Worm (Caenorhabditis elegans) whole organism, early embryonic: Measurements from ENCODE around the gene tric-1B.2.

ENCODE experiments used
- B0310.2 ChIP-seq: sonication (generic microtip); optimal IDR thresholded peaks from 2 replicates; lab custom pipeline; 2016; ENCODE audit warnings: mild to moderate bottlenecking, missing genetic modification characterization, missing compliant biosample characterization
- F13C5.2 ChIP-seq: sonication (generic microtip); optimal IDR thresholded peaks from 2 replicates; lab custom pipeline; 2017; ENCODE audit warnings: mild to moderate bottlenecking, missing genetic modification characterization, inconsistent platforms, missing compliant biosample characterization
- ama-1 ChIP-seq: fragments of 150-350 bp; optimal IDR thresholded peaks from 2 replicates; lab custom pipeline; 2014
- ceh-13 ChIP-seq: fragments of 200-800 bp; sonication (Bioruptor generic); optimal IDR thresholded peaks from 2 replicates; lab custom pipeline; 2018; ENCODE audit warnings: mild to moderate bottlenecking, missing genetic modification characterization, missing compliant biosample characterization
- ceh-36 ChIP-seq: sonication (generic microtip); optimal IDR thresholded peaks from 2 replicates; lab custom pipeline; 2016; ENCODE audit warnings: missing genetic modification characterization, inconsistent platforms, missing compliant biosample characterization
- ets-7 ChIP-seq: sonication (generic microtip); optimal IDR thresholded peaks from 2 replicates; lab custom pipeline; 2016; ENCODE audit warnings: missing genotype, missing genetic modification characterization, missing compliant biosample characterization
- flt-1 ChIP-seq: fragments of 200-800 bp; sonication (Bioruptor generic); IDR thresholded peaks from 2 replicates; pipeline ENCODE4 v1.3.6; 2022; ENCODE audit warnings: missing genetic modification characterization, missing compliant biosample characterization
- hmbx-1 ChIP-seq: sonication (generic microtip); optimal IDR thresholded peaks from 2 replicates; lab custom pipeline; 2016; ENCODE audit warnings: mild to moderate bottlenecking, missing genetic modification characterization, missing compliant biosample characterization
- hmg-4 ChIP-seq: fragments of 200-800 bp; sonication (Bioruptor generic); optimal IDR thresholded peaks from 2 replicates; lab custom pipeline; 2018; ENCODE audit warnings: mild to moderate bottlenecking, missing genetic modification characterization, missing compliant biosample characterization
- pes-1 ChIP-seq: fragments of 200-800 bp; sonication (Bioruptor generic); IDR thresholded peaks from 2 replicates; pipeline ENCODE4 v1.3.6; 2022; ENCODE audit warnings: missing genetic modification reagents, missing genetic modification characterization, missing compliant biosample characterization
- scrt-1 ChIP-seq: fragments of 200-800 bp; sonication (Bioruptor generic); IDR thresholded peaks from 2 replicates; pipeline ENCODE4 v1.3.6; 2022; ENCODE audit warnings: missing genetic modification characterization, missing compliant biosample characterization
- sea-1 ChIP-seq: fragments of 200-800 bp; sonication (Bioruptor generic); conservative IDR thresholded peaks from 2 replicates; pipeline ENCODE4 v1.3.6; 2022; ENCODE audit warnings: missing genetic modification characterization, missing compliant biosample characterization
- tbx-11 ChIP-seq: fragments of 200-800 bp; sonication (Bioruptor generic); IDR thresholded peaks from 2 replicates; pipeline ENCODE4 v1.3.6; 2022; ENCODE audit warnings: missing genetic modification characterization, missing compliant biosample characterization
- tra-4 ChIP-seq: sonication (generic microtip); optimal IDR thresholded peaks from 2 replicates; lab custom pipeline; 2017; ENCODE audit warnings: missing genetic modification characterization, missing compliant biosample characterization

DNA sequence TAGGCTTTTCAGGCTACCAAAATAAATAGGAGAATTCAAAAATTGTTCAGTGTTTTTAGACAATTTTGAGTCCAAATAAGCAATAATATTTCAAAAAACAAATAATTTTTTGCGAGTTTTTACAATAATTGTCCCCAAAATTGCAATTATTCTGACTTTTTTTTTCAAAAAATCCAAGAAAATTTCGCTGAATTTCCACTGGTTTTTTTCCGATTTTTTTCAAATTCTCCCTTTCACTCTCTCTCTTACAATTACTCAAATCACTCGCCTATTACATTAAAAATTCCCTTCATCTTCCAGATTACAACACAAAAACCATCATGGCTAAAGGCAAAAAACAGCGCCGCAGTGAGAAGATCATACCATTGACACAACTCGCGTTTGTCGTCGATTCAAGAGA lies 9.9 kb upstream of the tric-1B.2 start, which contains the start of gene Y57A10A.31:
- TF ChIP-seq flt-1 = no peak
- TF ChIP-seq tbx-11 = no peak
- no peak for TF ChIP-seq ama-1 (lab: Kevin White, UChicago)
- TF ChIP-seq ets-7 (tag; lab: Kevin White, UChicago) = no peak
- TF ChIP-seq sea-1 = no peak
- no peak for TF ChIP-seq hmg-4 (GFP tag; lab: Kevin White, UChicago)
- no peak for TF ChIP-seq tra-4 (tag; lab: Kevin White, UChicago)
- no peak for TF ChIP-seq B0310.2 (tag; lab: Kevin White, UChicago)
- no peak for TF ChIP-seq F13C5.2 (tag; lab: Kevin White, UChicago)
- no peak for TF ChIP-seq scrt-1 (GFP tag; lab: Robert Waterston, UW)
- TF ChIP-seq ceh-13 (GFP tag; lab: Kevin White, UChicago) = no peak
- TF ChIP-seq pes-1 (GFP tag; lab: Robert Waterston, UW) = no peak
- no peak for TF ChIP-seq hmbx-1
- TF ChIP-seq ceh-36 = no peak
